Worm (Caenorhabditis elegans) whole organism, L2 larva: ENCODE results near the gene slmp-1.

Source experiments
- F13H6.1 ChIP-seq: sonication (generic microtip); optimal IDR thresholded peaks from 2 replicates; lab custom pipeline; 2016; ENCODE audit warnings: missing genetic modification characterization, missing compliant biosample characterization
- R02D3.7 ChIP-seq: fragments of 150-350 bp; optimal IDR thresholded peaks from 2 replicates; lab custom pipeline; 2014; ENCODE audit warnings: missing biosample characterization, missing genetic modification characterization
- ZK546.5 ChIP-seq: sonication (generic microtip); optimal IDR thresholded peaks from 2 replicates; lab custom pipeline; 2017; ENCODE audit warnings: missing biosample characterization, missing genetic modification characterization
- alr-1 ChIP-seq: fragments of 150-350 bp; optimal IDR thresholded peaks from 2 replicates; lab custom pipeline; 2014; ENCODE audit warnings: missing biosample characterization, missing genetic modification characterization
- aly-2 ChIP-seq: fragments of 150-350 bp; optimal IDR thresholded peaks from 2 replicates; lab custom pipeline; 2014; ENCODE audit warnings: missing biosample characterization, missing genetic modification characterization
- ama-1 ChIP-seq: fragments of 150-350 bp; optimal IDR thresholded peaks from 2 replicates; lab custom pipeline; 2018; ENCODE audit warnings: inconsistent platforms
- blmp-1 ChIP-seq: sonication (generic microtip); optimal IDR thresholded peaks from 2 replicates; lab custom pipeline; 2017; ENCODE audit warnings: missing genetic modification characterization, mild to moderate bottlenecking, missing compliant biosample characterization, antibody characterized with exemption, moderate library complexity; ENCODE audit not compliant: insufficient read depth
- ceh-16 ChIP-seq: fragments of 150-350 bp; optimal IDR thresholded peaks from 2 replicates; lab custom pipeline; 2014; ENCODE audit warnings: missing biosample characterization, missing genetic modification characterization
- ceh-82 ChIP-seq: fragments of 150-350 bp; optimal IDR thresholded peaks from 2 replicates; lab custom pipeline; 2014; ENCODE audit warnings: missing biosample characterization, missing genetic modification characterization
- dmd-4 ChIP-seq: sonication (generic microtip); optimal IDR thresholded peaks from 2 replicates; lab custom pipeline; 2017; ENCODE audit warnings: missing biosample characterization, missing genetic modification characterization
- egl-27 ChIP-seq: sonication (generic microtip); optimal IDR thresholded peaks from 3 replicates; lab custom pipeline; 2017; ENCODE audit warnings: missing biosample characterization, missing genetic modification reagents, missing genetic modification characterization
- fos-1 ChIP-seq: fragments of 150-350 bp; optimal IDR thresholded peaks from 2 replicates; lab custom pipeline; 2014; ENCODE audit warnings: missing biosample characterization, missing genetic modification characterization
- gmeb-1 ChIP-seq: fragments of 150-350 bp; optimal IDR thresholded peaks from 2 replicates; lab custom pipeline; 2014; ENCODE audit warnings: missing biosample characterization, missing genetic modification characterization
- lin-13 ChIP-seq: fragments of 150-350 bp; optimal IDR thresholded peaks from 2 replicates; lab custom pipeline; 2014; ENCODE audit warnings: missing biosample characterization, missing genetic modification reagents, missing genetic modification characterization
- lsy-2 ChIP-seq, 2 experiments: fragments of 150-350 bp in 1 of 2; sonication (generic microtip) in 1 of 2; optimal IDR thresholded peaks; 2 replicates each; lab custom pipeline; 2014 to 2017; ENCODE audit warnings: missing biosample characterization in 2 of 2, missing genetic modification characterization in 2 of 2
- mab-5 ChIP-seq: fragments of 150-350 bp; optimal IDR thresholded peaks from 2 replicates; lab custom pipeline; 2014; ENCODE audit warnings: missing biosample characterization, missing genetic modification characterization
- mbf-1 ChIP-seq: sonication (generic microtip); optimal IDR thresholded peaks from 2 replicates; lab custom pipeline; 2017; ENCODE audit warnings: missing biosample characterization, missing genetic modification characterization
- mdl-1 ChIP-seq, 2 experiments: fragments of 150-350 bp in 1 of 2; sonication (generic microtip) in 1 of 2; optimal IDR thresholded peaks; 2 replicates each; lab custom pipeline; 2017; ENCODE audit warnings: missing biosample characterization in 2 of 2, missing genetic modification characterization in 2 of 2
- nhr-12 ChIP-seq: fragments of 150-350 bp; optimal IDR thresholded peaks from 2 replicates; lab custom pipeline; 2014; ENCODE audit warnings: missing biosample characterization, missing genetic modification characterization
- nhr-129 ChIP-seq: fragments of 150-350 bp; optimal IDR thresholded peaks from 2 replicates; lab custom pipeline; 2014; ENCODE audit warnings: missing biosample characterization, missing genetic modification characterization
- nhr-21 ChIP-seq: fragments of 150-350 bp; optimal IDR thresholded peaks from 2 replicates; lab custom pipeline; 2014; ENCODE audit warnings: missing biosample characterization, missing genetic modification characterization
- nhr-23 ChIP-seq: fragments of 150-350 bp; optimal IDR thresholded peaks from 2 replicates; lab custom pipeline; 2014; ENCODE audit warnings: missing biosample characterization, missing genetic modification reagents, missing genetic modification characterization
- nhr-237 ChIP-seq: fragments of 150-350 bp; optimal IDR thresholded peaks from 2 replicates; lab custom pipeline; 2014; ENCODE audit warnings: missing biosample characterization, missing genetic modification characterization
- nhr-25 ChIP-seq: fragments of 150-350 bp; sonication (generic microtip); optimal IDR thresholded peaks from 3 replicates; lab custom pipeline; 2014; ENCODE audit warnings: missing biosample characterization, missing genetic modification characterization
- nhr-6 ChIP-seq: fragments of 150-350 bp; optimal IDR thresholded peaks from 2 replicates; lab custom pipeline; 2014; ENCODE audit warnings: missing biosample characterization, missing genetic modification characterization
- nhr-77 ChIP-seq: fragments of 150-350 bp; optimal IDR thresholded peaks from 2 replicates; lab custom pipeline; 2014; ENCODE audit warnings: missing biosample characterization, missing genetic modification characterization
- peb-1 ChIP-seq: fragments of 150-350 bp; optimal IDR thresholded peaks from 2 replicates; lab custom pipeline; 2014; ENCODE audit warnings: missing biosample characterization, missing genetic modification characterization
- sem-4 ChIP-seq: fragments of 150-350 bp; optimal IDR thresholded peaks from 2 replicates; lab custom pipeline; 2014; ENCODE audit warnings: missing biosample characterization, missing genetic modification reagents, missing genetic modification characterization
- skn-1 ChIP-seq: sonication (generic microtip); optimal IDR thresholded peaks from 2 replicates; lab custom pipeline; 2017; ENCODE audit warnings: missing biosample characterization, missing genetic modification characterization
- sma-3 ChIP-seq: sonication (generic microtip); optimal IDR thresholded peaks from 2 replicates; lab custom pipeline; 2016; ENCODE audit warnings: missing genetic modification reagents, missing genetic modification characterization, missing compliant biosample characterization
- sma-9 ChIP-seq, 2 experiments: fragments of 150-350 bp in 1 of 2; sonication (generic microtip) in 1 of 2; optimal IDR thresholded peaks; 2 replicates each; lab custom pipeline; 2014 to 2016; ENCODE audit warnings: missing genetic modification characterization in 2 of 2, mild to moderate bottlenecking in 1 of 2, missing biosample characterization in 1 of 2, missing compliant biosample characterization in 1 of 2, missing genetic modification reagents in 1 of 2, moderate library complexity in 1 of 2
- snpc-4 ChIP-seq: fragments of 150-350 bp; optimal IDR thresholded peaks from 2 replicates; lab custom pipeline; 2014; ENCODE audit warnings: missing biosample characterization, missing genetic modification characterization
- unc-39 ChIP-seq: fragments of 150-350 bp; optimal IDR thresholded peaks from 2 replicates; lab custom pipeline; 2014; ENCODE audit warnings: missing biosample characterization, missing genetic modification characterization
- unc-55 ChIP-seq: fragments of 150-350 bp; sonication (generic microtip); optimal IDR thresholded peaks from 3 replicates; lab custom pipeline; 2014; ENCODE audit warnings: missing biosample characterization, missing genetic modification reagents, missing genetic modification characterization
- zag-1 ChIP-seq: fragments of 150-350 bp; optimal IDR thresholded peaks from 2 replicates; lab custom pipeline; 2014; ENCODE audit warnings: missing biosample characterization, missing genetic modification characterization
- ztf-1 ChIP-seq: fragments of 200-800 bp; sonication (Bioruptor generic); conservative IDR thresholded peaks from 2 replicates; pipeline ENCODE4 v1.3.6; 2022; ENCODE audit warnings: missing genetic modification characterization, missing compliant biosample characterization

The slmp-1 gene

ce11 chrIV:3233429-3233885 lies 19.9 kb downstream of the slmp-1 start (continued):
- no peak for TF ChIP-seq nhr-77 (tag; lab: Kevin White, UChicago)
- no peak for TF ChIP-seq nhr-237 (tag; lab: Kevin White, UChicago)
- TF ChIP-seq ceh-82 (tag; lab: Kevin White, UChicago), result no peak
- peak; percentile 2 for TF ChIP-seq ama-1 (lab: Kevin White, UChicago)
- no peak for TF ChIP-seq alr-1 (tag; lab: Kevin White, UChicago)
- TF ChIP-seq F13H6.1 (tag; lab: Kevin White, UChicago), result peak; percentile 61
- TF ChIP-seq nhr-25 (tag; lab: Kevin White, UChicago), result peak; percentile 60
- no peak for TF ChIP-seq unc-55 (GFP tag; lab: Kevin White, UChicago)
- no peak for TF ChIP-seq ZK546.5 (tag; lab: Kevin White, UChicago)
- no peak for TF ChIP-seq R02D3.7 (tag; lab: Kevin White, UChicago)
- no peak for TF ChIP-seq zag-1
- TF ChIP-seq nhr-12, result no peak
- no peak for TF ChIP-seq lin-13 (GFP tag; lab: Kevin White, UChicago)
- peak; percentile 46 for TF ChIP-seq ceh-16 (tag; lab: Kevin White, UChicago)
- peak; percentile 44 for TF ChIP-seq nhr-6 (tag; lab: Kevin White, UChicago)
- no peak for TF ChIP-seq aly-2 (tag; lab: Kevin White, UChicago)

DNA sequence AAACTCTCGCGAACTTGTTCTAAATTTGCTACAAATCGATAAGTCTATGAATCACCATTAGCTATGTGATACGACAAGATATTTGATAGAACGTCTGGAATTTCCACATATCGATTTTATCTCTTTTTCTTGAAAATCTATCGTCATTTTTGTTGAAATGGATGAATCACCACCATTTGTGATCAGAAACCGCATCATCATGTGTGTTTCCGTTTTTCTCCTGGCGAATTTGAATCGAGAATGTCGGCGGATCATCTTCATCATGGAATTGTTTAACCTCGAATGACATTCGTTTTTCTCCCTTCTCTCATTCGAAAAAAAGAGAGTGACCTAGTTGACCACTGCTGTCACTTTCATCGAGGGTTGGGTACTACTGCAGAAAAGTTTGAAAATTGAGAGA lies 20.7 kb downstream of the slmp-1 start:
- TF ChIP-seq mab-5, result no peak
- peak; percentile 17 for TF ChIP-seq gmeb-1 (tag; lab: Kevin White, UChicago)
- peak in 1 of 2 experiments; percentile 13 for TF ChIP-seq lsy-2 (tag; optimal IDR thresholded peaks at IDR 0.05; lab: Kevin White, UChicago)
- no peak for TF ChIP-seq nhr-77 (tag; lab: Kevin White, UChicago)
- TF ChIP-seq egl-27 (tag; lab: Kevin White, UChicago), result no peak
- no peak for TF ChIP-seq snpc-4 (tag; lab: Kevin White, UChicago)
- TF ChIP-seq nhr-21 (tag; lab: Kevin White, UChicago), result peak; percentile 43
- TF ChIP-seq sem-4 (tag; lab: Kevin White, UChicago), result peak; percentile 46
- TF ChIP-seq fos-1 (tag; lab: Kevin White, UChicago), result peak; percentile 81
- peak; percentile 3 for TF ChIP-seq nhr-129 (tag; lab: Kevin White, UChicago)
- TF ChIP-seq sma-3 (GFP tag; lab: Kevin White, UChicago), result peak; percentile 42
- no peak for TF ChIP-seq dmd-4 (tag; lab: Kevin White, UChicago)
- TF ChIP-seq sma-9 (GFP tag; optimal IDR thresholded peaks at IDR 0.05; lab: Kevin White, UChicago), result peak; percentile 30
- no peak for TF ChIP-seq sma-9 (tag; optimal IDR thresholded peaks at IDR 0.05; lab: Kevin White, UChicago)
- peak; percentile 88 for TF ChIP-seq blmp-1 (tag; lab: Kevin White, UChicago)
- peak; percentile 6 for TF ChIP-seq nhr-25 (tag; lab: Kevin White, UChicago)

- TF ChIP-seq F13H6.1 (tag; lab: Kevin White, UChicago) (no peak), mbf-1 (tag; lab: Kevin White, UChicago) (no peak), ZK546.5 (tag; lab: Kevin White, UChicago) (no peak), sma-9 (GFP tag; optimal IDR thresholded peaks at IDR 0.05; lab: Kevin White, UChicago) (peak; percentile 26), sma-9 (tag; optimal IDR thresholded peaks at IDR 0.05; lab: Kevin White, UChicago) (no peak), blmp-1 (tag; lab: Kevin White, UChicago) (no peak), lsy-2 (tag; optimal IDR thresholded peaks at IDR 0.05; lab: Kevin White, UChicago) (peak in 1 of 2 experiments; percentile 3), skn-1 (tag; lab: Kevin White, UChicago) (no peak), unc-39 (tag; lab: Kevin White, UChicago) (no peak)
Observed at ce11 chrIV:3246873-3247272, 33.3 kb downstream of the slmp-1 start.

DNA sequence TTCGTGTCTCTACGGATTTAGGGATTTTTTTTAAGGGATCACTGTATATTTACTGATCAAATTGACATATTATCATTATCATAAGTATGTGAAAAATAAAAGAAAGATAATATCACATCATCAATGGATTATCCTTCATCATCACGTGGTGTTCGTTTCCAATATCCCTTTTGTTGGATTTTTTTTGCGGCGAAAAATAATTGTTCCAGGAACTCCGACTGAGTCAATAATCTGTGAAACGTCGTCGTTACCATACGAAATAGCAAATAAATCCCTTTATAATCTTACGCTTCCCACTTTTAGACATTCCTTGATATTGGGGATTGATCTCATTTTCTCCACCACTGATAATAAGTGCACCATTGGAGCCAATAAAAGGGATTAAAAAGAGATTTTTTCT lies 36.5 kb downstream of the slmp-1 start:
- TF ChIP-seq peb-1 (tag; lab: Kevin White, UChicago) (no peak), ztf-1 (GFP tag; lab: Robert Waterston, UW) (no peak), mdl-1 (tag; optimal IDR thresholded peaks at IDR 0.05; lab: Kevin White, UChicago) (no peak), nhr-23 (tag; lab: Kevin White, UChicago) (no peak), nhr-21 (tag; lab: Kevin White, UChicago) (peak; percentile 22), mab-5 (no peak)
- TF ChIP-seq, all 48 proteins: peak for 1
